Fruit fly (Drosophila melanogaster): ENCODE measurements around the gene gammaSnap2.

The gammaSnap2 gene

DNA sequence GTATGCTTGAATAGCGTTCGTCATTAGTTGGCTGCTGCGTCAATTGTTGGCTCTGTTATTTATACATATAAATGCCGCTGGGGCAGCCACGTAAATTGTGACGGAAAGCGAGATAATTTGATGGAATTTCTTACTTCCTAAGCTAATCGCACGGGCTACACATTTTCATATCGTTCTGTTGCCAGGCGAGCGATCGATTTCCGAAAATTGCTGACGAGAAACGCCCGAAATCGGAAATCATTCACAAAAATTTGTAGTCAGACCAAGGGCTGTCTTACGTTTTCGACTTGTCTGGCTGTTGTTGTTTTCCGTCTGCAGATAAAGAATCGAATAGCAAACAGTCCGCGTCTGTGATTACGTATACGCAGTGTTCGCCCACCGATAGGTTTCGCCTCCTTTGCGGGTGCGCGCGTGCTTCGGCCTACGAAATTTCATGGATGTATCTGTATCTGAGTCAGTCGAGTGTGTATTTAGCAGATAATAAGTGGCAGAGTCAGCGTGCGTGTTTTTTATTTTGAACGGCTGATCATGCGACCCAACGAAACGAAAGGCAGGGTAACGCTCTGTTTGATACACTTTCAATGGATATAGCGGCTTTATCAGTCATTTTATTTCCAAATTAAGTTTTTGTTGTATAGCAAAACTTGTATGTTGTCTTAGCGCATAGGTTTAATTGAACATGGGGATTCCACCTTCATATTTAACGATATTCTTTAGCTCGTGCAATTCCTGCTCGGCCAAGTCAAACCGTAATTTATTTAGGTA is 23.5 kb downstream of the gammaSnap2 start (continued):
- TF ChIP-seq CG7963 (GFP tag; IDR thresholded peaks at IDR 0.05; ENCODE audit: partially characterized antibody), result no peak
- TF ChIP-seq nerfin-2 (GFP tag; IDR thresholded peaks at IDR 0.05; ENCODE audit: partially characterized antibody), result no peak
- peak in 1 of 2 experiments; percentile 7 for TF ChIP-seq crp (GFP tag; optimal IDR thresholded peaks at IDR 0.05)
- peak; percentile 50 for TF ChIP-seq pho (GFP tag; optimal IDR thresholded peaks at IDR 0.05)
- TF ChIP-seq danr (GFP tag; IDR thresholded peaks at IDR 0.05), result no peak
- peak; percentile 76 for TF ChIP-seq CG8924 (tag; optimal IDR thresholded peaks at IDR 0.05)
- TF ChIP-seq Hr39 (optimal IDR thresholded peaks at IDR 0.05), result no peak
- peak; percentile 51 for TF ChIP-seq Blimp-1 (GFP tag; optimal IDR thresholded peaks at IDR 0.05)
- peak; percentile 60 for TF ChIP-seq CG12769 (tag; optimal IDR thresholded peaks at IDR 0.05)
- peak; percentile 43 for TF ChIP-seq Atf-2 (GFP tag; optimal IDR thresholded peaks at IDR 0.05)
- TF ChIP-seq Camta (GFP tag; optimal IDR thresholded peaks at IDR 0.05), result peak; percentile 43
- peak; percentile 29 for TF ChIP-seq Hmx (GFP tag; optimal IDR thresholded peaks at IDR 0.05)
- TF ChIP-seq CG4328 (GFP tag; optimal IDR thresholded peaks at IDR 0.05), result peak; percentile 57
- peak; percentile 17 for TF ChIP-seq CG1602 (GFP tag; optimal IDR thresholded peaks at IDR 0.05)
- no peak for TF ChIP-seq HmgD (GFP tag; optimal IDR thresholded peaks at IDR 0.05)
- peak; percentile 85 for TF ChIP-seq Hmr (GFP tag; optimal IDR thresholded peaks at IDR 0.05)
- TF ChIP-seq CG2889 (GFP tag; IDR thresholded peaks at IDR 0.05), result peak; percentile 60; the same call in 1 of the 3 replicates
- TF ChIP-seq schlank (tag; optimal IDR thresholded peaks at IDR 0.05), result peak; percentile 73
- no peak for TF ChIP-seq Vsx1 (GFP tag; optimal IDR thresholded peaks at IDR 0.05)
- TF ChIP-seq CG14710 (tag; optimal IDR thresholded peaks at IDR 0.05), result peak; percentile 5
- no peak for TF ChIP-seq Lhr (GFP tag; optimal IDR thresholded peaks at IDR 0.05)
- no peak for TF ChIP-seq dimm (GFP tag; IDR thresholded peaks at IDR 0.05)
- TF ChIP-seq Ssrp (tag; optimal IDR thresholded peaks at IDR 0.05), result peak; percentile 48
- TF ChIP-seq CG11398 (GFP tag; optimal IDR thresholded peaks at IDR 0.05), result peak; percentile 58
- TF ChIP-seq en (GFP tag; optimal IDR thresholded peaks at IDR 0.05), result peak; percentile 43
- peak; percentile 90 for TF ChIP-seq cwo (GFP tag; optimal IDR thresholded peaks at IDR 0.05)
- TF ChIP-seq CG9876 (GFP tag; optimal IDR thresholded peaks at IDR 0.05), result peak; percentile 10
- TF ChIP-seq Sox102F (GFP tag; optimal IDR thresholded peaks at IDR 0.05), result peak; percentile 71
- peak; percentile 78 for TF ChIP-seq CG10274 (GFP tag; optimal IDR thresholded peaks at IDR 0.05)
- TF ChIP-seq CG8089 (GFP tag; optimal IDR thresholded peaks at IDR 0.05), result peak; percentile 5
- no peak for TF ChIP-seq Elba2 (GFP tag; optimal IDR thresholded peaks at IDR 0.05)
- TF ChIP-seq Drgx (GFP tag; IDR thresholded peaks at IDR 0.05), result 0 out of 2 replicates have a peak, but pooled peaks have one; percentile 6
- TF ChIP-seq az2 (GFP tag; optimal IDR thresholded peaks at IDR 0.05), result peak; percentile 36
- TF ChIP-seq fd96Cb (tag; optimal IDR thresholded peaks at IDR 0.05), result peak; percentile 58
- TF ChIP-seq CG6689 (GFP tag; IDR thresholded peaks at IDR 0.05), result peak; percentile 71
- peak; percentile 32; the same call in 1 of the 2 replicates for TF ChIP-seq E2f2 (GFP tag; IDR thresholded peaks at IDR 0.05)
- no peak for TF ChIP-seq Sin3A (optimal IDR thresholded peaks at IDR 0.05)
- peak; percentile 27 for TF ChIP-seq gcm2 (GFP tag; optimal IDR thresholded peaks at IDR 0.05)
- TF ChIP-seq Mad (GFP tag; optimal IDR thresholded peaks at IDR 0.05), result peak; percentile 39
- TF ChIP-seq Pdp1 (GFP tag; optimal IDR thresholded peaks at IDR 0.05), result peak; percentile 61 to 87
- TF ChIP-seq CG2875 (GFP tag; optimal IDR thresholded peaks at IDR 0.05), result peak; percentile 5
- peak; percentile 47 for TF ChIP-seq Usf (GFP tag; optimal IDR thresholded peaks at IDR 0.05)
- TF ChIP-seq odd (GFP tag; optimal IDR thresholded peaks at IDR 0.05), result peak; percentile 62
- no peak for TF ChIP-seq CG12744 (GFP tag; optimal IDR thresholded peaks at IDR 0.05)
- TF ChIP-seq fd3F (GFP tag; optimal IDR thresholded peaks at IDR 0.05), result peak; percentile 27
- TF ChIP-seq CG10321 (GFP tag; IDR thresholded peaks at IDR 0.05), result no peak
- peak; percentile 75 for TF ChIP-seq CG14014 (GFP tag; IDR thresholded peaks at IDR 0.05)
- peak; percentile 46 for TF ChIP-seq CG6854 (GFP tag; optimal IDR thresholded peaks at IDR 0.05)
- peak; percentile 45 for TF ChIP-seq repo (GFP tag; optimal IDR thresholded peaks at IDR 0.05)

Measured in whole organism, embryonic.